Worm (Caenorhabditis elegans) whole organism, L2 larva: ENCODE measurements around the gene lin-3.
A peak's percentile ranks its signal among the peaks of the same experiment; 100 is the strongest.

Experiments
- C34F6.9 ChIP-seq: fragments of 150-350 bp; optimal IDR thresholded peaks from 2 replicates; lab custom pipeline; 2014; ENCODE audit warnings: missing biosample characterization, missing genetic modification characterization
- F13H6.1 ChIP-seq: sonication (generic microtip); optimal IDR thresholded peaks from 2 replicates; lab custom pipeline; 2016; ENCODE audit warnings: missing genetic modification characterization, missing compliant biosample characterization
- R02D3.7 ChIP-seq: fragments of 150-350 bp; optimal IDR thresholded peaks from 2 replicates; lab custom pipeline; 2014; ENCODE audit warnings: missing biosample characterization, missing genetic modification characterization
- Y55F3AM.14 ChIP-seq: fragments of 200-800 bp; sonication (Bioruptor generic); optimal IDR thresholded peaks from 2 replicates; lab custom pipeline; 2018; ENCODE audit warnings: mild to moderate bottlenecking, missing genetic modification characterization, missing compliant biosample characterization
- ZK546.5 ChIP-seq: sonication (generic microtip); optimal IDR thresholded peaks from 2 replicates; lab custom pipeline; 2017; ENCODE audit warnings: missing biosample characterization, missing genetic modification characterization
- alr-1 ChIP-seq: fragments of 150-350 bp; optimal IDR thresholded peaks from 2 replicates; lab custom pipeline; 2014; ENCODE audit warnings: missing biosample characterization, missing genetic modification characterization
- ama-1 ChIP-seq: fragments of 150-350 bp; optimal IDR thresholded peaks from 2 replicates; lab custom pipeline; 2018; ENCODE audit warnings: inconsistent platforms
- blmp-1 ChIP-seq: sonication (generic microtip); optimal IDR thresholded peaks from 2 replicates; lab custom pipeline; 2017; ENCODE audit warnings: missing genetic modification characterization, mild to moderate bottlenecking, missing compliant biosample characterization, antibody characterized with exemption, moderate library complexity; ENCODE audit not compliant: insufficient read depth
- ceh-16 ChIP-seq: fragments of 150-350 bp; optimal IDR thresholded peaks from 2 replicates; lab custom pipeline; 2014; ENCODE audit warnings: missing biosample characterization, missing genetic modification characterization
- ceh-82 ChIP-seq: fragments of 150-350 bp; optimal IDR thresholded peaks from 2 replicates; lab custom pipeline; 2014; ENCODE audit warnings: missing biosample characterization, missing genetic modification characterization
- crh-2 ChIP-seq: sonication (generic microtip); optimal IDR thresholded peaks from 2 replicates; lab custom pipeline; 2017; ENCODE audit warnings: missing biosample characterization, missing genetic modification characterization
- dmd-4 ChIP-seq: sonication (generic microtip); optimal IDR thresholded peaks from 2 replicates; lab custom pipeline; 2017; ENCODE audit warnings: missing biosample characterization, missing genetic modification characterization
- egl-27 ChIP-seq: sonication (generic microtip); optimal IDR thresholded peaks from 3 replicates; lab custom pipeline; 2017; ENCODE audit warnings: missing biosample characterization, missing genetic modification reagents, missing genetic modification characterization
- elt-1 ChIP-seq: fragments of 150-350 bp; optimal IDR thresholded peaks from 2 replicates; lab custom pipeline; 2014; ENCODE audit warnings: missing biosample characterization, missing genetic modification characterization
- gmeb-1 ChIP-seq: fragments of 150-350 bp; optimal IDR thresholded peaks from 2 replicates; lab custom pipeline; 2014; ENCODE audit warnings: missing biosample characterization, missing genetic modification characterization
- lin-13 ChIP-seq: fragments of 150-350 bp; optimal IDR thresholded peaks from 2 replicates; lab custom pipeline; 2014; ENCODE audit warnings: missing biosample characterization, missing genetic modification reagents, missing genetic modification characterization
- lin-39 ChIP-seq: fragments of 150-350 bp; optimal IDR thresholded peaks from 2 replicates; lab custom pipeline; 2014; ENCODE audit warnings: missing biosample characterization, missing genetic modification reagents, missing genetic modification characterization
- lsy-2 ChIP-seq, 2 experiments: fragments of 150-350 bp in 1 of 2; sonication (generic microtip) in 1 of 2; optimal IDR thresholded peaks; 2 replicates each; lab custom pipeline; 2014 to 2017; ENCODE audit warnings: missing biosample characterization in 2 of 2, missing genetic modification characterization in 2 of 2
- mbf-1 ChIP-seq: sonication (generic microtip); optimal IDR thresholded peaks from 2 replicates; lab custom pipeline; 2017; ENCODE audit warnings: missing biosample characterization, missing genetic modification characterization
- mdl-1 ChIP-seq, 2 experiments: fragments of 150-350 bp in 1 of 2; sonication (generic microtip) in 1 of 2; optimal IDR thresholded peaks; 2 replicates each; lab custom pipeline; 2017; ENCODE audit warnings: missing biosample characterization in 2 of 2, missing genetic modification characterization in 2 of 2
- nhr-10 ChIP-seq: sonication (generic microtip); optimal IDR thresholded peaks from 2 replicates; lab custom pipeline; 2017; ENCODE audit warnings: missing biosample characterization, missing genetic modification characterization
- nhr-11 ChIP-seq: fragments of 150-350 bp; optimal IDR thresholded peaks from 2 replicates; lab custom pipeline; 2014; ENCODE audit warnings: missing biosample characterization, missing genetic modification characterization
- nhr-12 ChIP-seq: fragments of 150-350 bp; optimal IDR thresholded peaks from 2 replicates; lab custom pipeline; 2014; ENCODE audit warnings: missing biosample characterization, missing genetic modification characterization
- nhr-129 ChIP-seq: fragments of 150-350 bp; optimal IDR thresholded peaks from 2 replicates; lab custom pipeline; 2014; ENCODE audit warnings: missing biosample characterization, missing genetic modification characterization
- nhr-21 ChIP-seq: fragments of 150-350 bp; optimal IDR thresholded peaks from 2 replicates; lab custom pipeline; 2014; ENCODE audit warnings: missing biosample characterization, missing genetic modification characterization
- nhr-23 ChIP-seq: fragments of 150-350 bp; optimal IDR thresholded peaks from 2 replicates; lab custom pipeline; 2014; ENCODE audit warnings: missing biosample characterization, missing genetic modification reagents, missing genetic modification characterization
- nhr-237 ChIP-seq: fragments of 150-350 bp; optimal IDR thresholded peaks from 2 replicates; lab custom pipeline; 2014; ENCODE audit warnings: missing biosample characterization, missing genetic modification characterization
- nhr-25 ChIP-seq: fragments of 150-350 bp; sonication (generic microtip); optimal IDR thresholded peaks from 3 replicates; lab custom pipeline; 2014; ENCODE audit warnings: missing biosample characterization, missing genetic modification characterization
- nhr-6 ChIP-seq: fragments of 150-350 bp; optimal IDR thresholded peaks from 2 replicates; lab custom pipeline; 2014; ENCODE audit warnings: missing biosample characterization, missing genetic modification characterization
- nhr-77 ChIP-seq: fragments of 150-350 bp; optimal IDR thresholded peaks from 2 replicates; lab custom pipeline; 2014; ENCODE audit warnings: missing biosample characterization, missing genetic modification characterization
- peb-1 ChIP-seq: fragments of 150-350 bp; optimal IDR thresholded peaks from 2 replicates; lab custom pipeline; 2014; ENCODE audit warnings: missing biosample characterization, missing genetic modification characterization
- sem-4 ChIP-seq: fragments of 150-350 bp; optimal IDR thresholded peaks from 2 replicates; lab custom pipeline; 2014; ENCODE audit warnings: missing biosample characterization, missing genetic modification reagents, missing genetic modification characterization
- sma-9 ChIP-seq, 2 experiments: fragments of 150-350 bp in 1 of 2; sonication (generic microtip) in 1 of 2; optimal IDR thresholded peaks; 2 replicates each; lab custom pipeline; 2014 to 2016; ENCODE audit warnings: missing genetic modification characterization in 2 of 2, mild to moderate bottlenecking in 1 of 2, missing biosample characterization in 1 of 2, missing compliant biosample characterization in 1 of 2, missing genetic modification reagents in 1 of 2, moderate library complexity in 1 of 2
- snpc-4 ChIP-seq: fragments of 150-350 bp; optimal IDR thresholded peaks from 2 replicates; lab custom pipeline; 2014; ENCODE audit warnings: missing biosample characterization, missing genetic modification characterization
- unc-39 ChIP-seq: fragments of 150-350 bp; optimal IDR thresholded peaks from 2 replicates; lab custom pipeline; 2014; ENCODE audit warnings: missing biosample characterization, missing genetic modification characterization
- unc-55 ChIP-seq: fragments of 150-350 bp; sonication (generic microtip); optimal IDR thresholded peaks from 3 replicates; lab custom pipeline; 2014; ENCODE audit warnings: missing biosample characterization, missing genetic modification reagents, missing genetic modification characterization
- unc-62 ChIP-seq: fragments of 150-350 bp; optimal IDR thresholded peaks from 2 replicates; lab custom pipeline; 2014; ENCODE audit warnings: missing biosample characterization, missing genetic modification reagents, missing genetic modification characterization
- zag-1 ChIP-seq: fragments of 150-350 bp; optimal IDR thresholded peaks from 2 replicates; lab custom pipeline; 2014; ENCODE audit warnings: missing biosample characterization, missing genetic modification characterization
- ztf-1 ChIP-seq: fragments of 200-800 bp; sonication (Bioruptor generic); conservative IDR thresholded peaks from 2 replicates; pipeline ENCODE4 v1.3.6; 2022; ENCODE audit warnings: missing genetic modification characterization, missing compliant biosample characterization
- ztf-11 ChIP-seq: sonication (generic microtip); optimal IDR thresholded peaks from 2 replicates; lab custom pipeline; 2017; ENCODE audit warnings: missing biosample characterization, missing genetic modification characterization
- ztf-4 ChIP-seq: fragments of 150-350 bp; optimal IDR thresholded peaks from 2 replicates; lab custom pipeline; 2014; ENCODE audit warnings: missing biosample characterization, missing genetic modification characterization

Gene lin-3

DNA sequence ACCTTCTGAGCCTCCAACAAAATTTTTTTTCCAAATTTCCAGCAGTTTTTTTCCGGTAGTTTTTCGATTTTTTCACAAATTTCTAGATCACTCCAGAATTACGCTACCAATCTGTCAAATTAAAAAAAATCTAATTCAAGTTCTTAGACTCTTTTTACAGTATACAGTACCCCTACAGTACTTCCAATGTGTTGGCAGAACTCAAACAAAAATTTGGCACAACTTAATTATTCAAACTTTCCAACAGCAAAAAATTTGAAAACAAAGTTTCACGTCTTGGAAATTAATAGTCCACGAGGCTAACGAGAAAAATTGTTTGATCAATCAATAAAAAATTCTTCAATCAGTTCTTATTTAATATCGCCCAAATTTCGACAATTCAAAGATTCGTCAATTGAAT is 4.3 kb upstream of the lin-3 start, which contains the start of gene F36H1.3:
TSS of gene F36H1.3 (plus strand) at position 323 of the 400 bp plus-strand sequence.
- TF ChIP-seq nhr-77: no peak
- no peak for TF ChIP-seq mdl-1 (tag; optimal IDR thresholded peaks at IDR 0.05; lab: Kevin White, UChicago)
- no peak for TF ChIP-seq mbf-1 (tag; lab: Kevin White, UChicago)
- no peak for TF ChIP-seq unc-62 (GFP tag; lab: Kevin White, UChicago)
- TF ChIP-seq ztf-4 (tag; lab: Kevin White, UChicago): no peak
- TF ChIP-seq ztf-1: no peak
- TF ChIP-seq C34F6.9 (tag; lab: Kevin White, UChicago): no peak
- no peak for TF ChIP-seq crh-2 (tag; lab: Kevin White, UChicago)
- no peak for TF ChIP-seq ztf-11 (tag; lab: Kevin White, UChicago)
- TF ChIP-seq ceh-82: no peak
- no peak for TF ChIP-seq egl-27 (tag; lab: Kevin White, UChicago)
- no peak for TF ChIP-seq elt-1 (tag; lab: Kevin White, UChicago)
- TF ChIP-seq nhr-21: no peak
- TF ChIP-seq ZK546.5 (tag; lab: Kevin White, UChicago): no peak

DNA sequence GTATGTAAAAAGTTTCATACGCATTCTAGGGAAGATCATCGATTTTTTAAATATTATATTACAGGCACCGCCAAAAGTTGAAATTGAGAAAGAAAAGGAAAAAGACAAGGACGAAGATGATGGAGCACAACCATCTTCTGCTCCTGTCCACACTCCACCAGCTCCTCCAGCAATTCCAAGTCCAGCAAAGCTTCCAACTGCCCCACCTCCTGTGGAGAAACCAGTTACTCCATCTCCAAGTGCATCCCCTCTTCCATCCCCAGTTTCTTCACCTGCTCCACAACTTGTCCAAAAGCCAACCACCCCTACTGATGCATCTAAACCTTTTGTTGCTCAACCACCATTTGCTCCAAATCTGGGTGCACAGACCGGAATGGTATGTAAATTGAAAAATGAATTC is 2.1 kb upstream of the lin-3 start:
- TF ChIP-seq crh-2 (tag; lab: Kevin White, UChicago): no peak
- TF ChIP-seq dmd-4 (tag; lab: Kevin White, UChicago): no peak
- TF ChIP-seq nhr-11 (tag; lab: Kevin White, UChicago): no peak
- no peak for TF ChIP-seq snpc-4 (tag; lab: Kevin White, UChicago)
- no peak for TF ChIP-seq ceh-16 (tag; lab: Kevin White, UChicago)
- no peak for TF ChIP-seq ZK546.5 (tag; lab: Kevin White, UChicago)
- TF ChIP-seq blmp-1 (tag; lab: Kevin White, UChicago): no peak
- no peak for TF ChIP-seq unc-62 (GFP tag; lab: Kevin White, UChicago)
- TF ChIP-seq R02D3.7 (tag; lab: Kevin White, UChicago): no peak
- no peak for TF ChIP-seq gmeb-1 (tag; lab: Kevin White, UChicago)
- TF ChIP-seq F13H6.1 (tag; lab: Kevin White, UChicago): no peak
- no peak for TF ChIP-seq lin-13
- TF ChIP-seq nhr-10 (tag; lab: Kevin White, UChicago): no peak
- TF ChIP-seq mdl-1 (tag; optimal IDR thresholded peaks at IDR 0.05; lab: Kevin White, UChicago): no peak
- no peak for TF ChIP-seq nhr-77
- no peak for TF ChIP-seq ceh-82
- TF ChIP-seq nhr-12 (tag; lab: Kevin White, UChicago): no peak
- no peak for TF ChIP-seq lin-39
- no peak for TF ChIP-seq peb-1 (tag; lab: Kevin White, UChicago)
- TF ChIP-seq zag-1: no peak

DNA sequence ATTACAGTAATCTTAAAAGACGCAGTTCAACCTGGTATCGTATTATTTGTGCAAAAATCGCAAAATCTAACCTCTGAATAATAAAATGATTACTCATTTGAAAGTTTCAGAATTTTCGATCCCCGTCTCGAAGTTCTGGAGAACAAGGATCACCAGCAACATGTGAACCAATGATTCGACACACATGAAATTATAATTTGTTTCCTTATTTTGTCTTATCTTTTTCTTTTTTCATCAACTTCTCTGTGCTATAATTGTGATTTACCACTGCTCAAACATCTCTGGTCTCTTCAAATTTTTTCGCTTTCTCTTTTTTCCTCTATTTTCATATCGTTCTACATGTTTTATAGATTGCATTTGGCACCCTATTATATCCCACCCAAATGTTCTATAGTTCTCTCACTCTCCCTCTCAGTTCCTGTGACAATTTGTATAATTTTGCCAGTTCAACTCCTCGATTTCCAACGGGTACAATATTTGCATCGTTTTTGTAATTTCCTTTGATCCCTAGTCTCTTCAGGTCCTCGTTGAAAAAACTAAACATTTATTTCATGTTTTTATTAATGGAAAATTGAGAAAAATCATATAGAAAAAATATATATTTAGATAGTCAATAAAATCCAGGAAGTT is 9.0 kb downstream of the lin-3 start:
- peak in 1 of 2 experiments; percentile 58 for TF ChIP-seq lsy-2 (tag; optimal IDR thresholded peaks at IDR 0.05; lab: Kevin White, UChicago)
- TF ChIP-seq mdl-1 (tag; optimal IDR thresholded peaks at IDR 0.05; lab: Kevin White, UChicago): no peak

DNA sequence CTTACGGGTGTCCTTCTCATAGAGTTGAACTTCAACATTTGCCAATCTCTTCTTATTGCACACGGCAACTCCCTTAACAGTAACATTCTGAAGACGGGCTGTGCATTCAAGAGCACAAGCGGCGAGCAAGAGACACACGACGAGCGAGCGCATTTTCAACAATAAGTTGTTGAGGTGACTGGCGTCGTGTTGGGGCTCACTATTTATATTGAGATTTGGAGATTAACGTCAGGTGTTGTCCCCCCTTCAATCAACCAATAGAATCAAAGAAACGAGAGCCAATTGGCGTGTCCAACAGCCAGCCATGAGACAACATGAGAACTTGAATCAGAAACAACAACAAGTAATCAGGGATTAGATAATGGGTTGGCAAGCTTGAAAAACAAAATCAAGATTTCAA is 9.9 kb downstream of the lin-3 start, which contains the start of gene ttr-16:
TSS of gene ttr-16 (minus strand) at position 176 of the 400 bp plus-strand sequence.
- peak; percentile 64 for TF ChIP-seq nhr-129
- peak; percentile 86 for TF ChIP-seq ama-1 (lab: Kevin White, UChicago)
- TF ChIP-seq mdl-1 (tag; optimal IDR thresholded peaks at IDR 0.05; lab: Kevin White, UChicago): no peak
- TF ChIP-seq peb-1 (tag; lab: Kevin White, UChicago): no peak
- no peak for TF ChIP-seq dmd-4 (tag; lab: Kevin White, UChicago)
- no peak for TF ChIP-seq alr-1 (tag; lab: Kevin White, UChicago)
- no peak for TF ChIP-seq ZK546.5 (tag; lab: Kevin White, UChicago)
- TF ChIP-seq nhr-11 (tag; lab: Kevin White, UChicago): no peak
- no peak for TF ChIP-seq snpc-4 (tag; lab: Kevin White, UChicago)
- TF ChIP-seq mbf-1 (tag; lab: Kevin White, UChicago): no peak
- TF ChIP-seq nhr-23: no peak
- no peak for TF ChIP-seq ztf-11 (tag; lab: Kevin White, UChicago)
- TF ChIP-seq lin-13: no peak
- TF ChIP-seq nhr-77: no peak
- TF ChIP-seq F13H6.1 (tag; lab: Kevin White, UChicago): peak; percentile 20
- TF ChIP-seq unc-55 (GFP tag; lab: Kevin White, UChicago): no peak
- TF ChIP-seq unc-39: no peak
- TF ChIP-seq elt-1 (tag; lab: Kevin White, UChicago): no peak
- no peak for TF ChIP-seq Y55F3AM.14 (GFP tag; lab: Kevin White, UChicago)
- no peak for TF ChIP-seq gmeb-1 (tag; lab: Kevin White, UChicago)
- TF ChIP-seq lsy-2 (tag; optimal IDR thresholded peaks at IDR 0.05; lab: Kevin White, UChicago): peak in 1 of 2 experiments; percentile 49
- no peak for TF ChIP-seq ztf-1
- no peak for TF ChIP-seq sem-4 (tag; lab: Kevin White, UChicago)
- TF ChIP-seq blmp-1 (tag; lab: Kevin White, UChicago): no peak
- peak; percentile 20 for TF ChIP-seq C34F6.9 (tag; lab: Kevin White, UChicago)
- TF ChIP-seq R02D3.7 (tag; lab: Kevin White, UChicago): no peak
- TF ChIP-seq nhr-21: no peak
- TF ChIP-seq nhr-237: no peak
- peak; percentile 32 for TF ChIP-seq sma-9 (GFP tag; optimal IDR thresholded peaks at IDR 0.05; lab: Kevin White, UChicago)
- TF ChIP-seq sma-9 (tag; optimal IDR thresholded peaks at IDR 0.05; lab: Kevin White, UChicago): no peak
- no peak for TF ChIP-seq nhr-6 (tag; lab: Kevin White, UChicago)
- no peak for TF ChIP-seq ceh-82
- no peak for TF ChIP-seq nhr-12 (tag; lab: Kevin White, UChicago)
- no peak for TF ChIP-seq unc-62 (GFP tag; lab: Kevin White, UChicago)
- TF ChIP-seq nhr-25 (tag; lab: Kevin White, UChicago): no peak
- TF ChIP-seq, all 48 proteins: peak for 6
